Worm (Caenorhabditis elegans) whole organism, young adult: ENCODE measurements around the gene R11D1.3.
A peak's percentile ranks its signal among the peaks of the same experiment; 100 is the strongest.

ENCODE experiments used
- B0261.1 ChIP-seq: sonication (generic microtip); optimal IDR thresholded peaks from 2 replicates; lab custom pipeline; 2016; ENCODE audit warnings: mild to moderate bottlenecking, missing genetic modification characterization, moderate library complexity, missing compliant biosample characterization
- F10E7.11 ChIP-seq: sonication (generic microtip); optimal IDR thresholded peaks from 2 replicates; lab custom pipeline; 2017; ENCODE audit warnings: mild to moderate bottlenecking, missing genetic modification characterization, moderate library complexity, missing compliant biosample characterization
- F22D6.2 ChIP-seq: sonication (generic microtip); optimal IDR thresholded peaks from 2 replicates; lab custom pipeline; 2016; ENCODE audit warnings: mild to moderate bottlenecking, missing genetic modification characterization, missing compliant biosample characterization
- F33H1.4 ChIP-seq: fragments of 200-800 bp; sonication (Bioruptor generic); IDR thresholded peaks from 2 replicates; pipeline ENCODE4 v1.3.6; 2022; ENCODE audit warnings: missing genetic modification reagents, missing genetic modification characterization, missing compliant biosample characterization
- F39B2.1 ChIP-seq: fragments of 200-800 bp; sonication (Bioruptor generic); IDR thresholded peaks from 2 replicates; pipeline ENCODE4 v1.3.6; 2022; ENCODE audit warnings: missing genetic modification reagents, missing genetic modification characterization, missing compliant biosample characterization
- F52B5.7 ChIP-seq: sonication (generic microtip); optimal IDR thresholded peaks from 2 replicates; lab custom pipeline; 2016; ENCODE audit warnings: mild to moderate bottlenecking, missing genetic modification characterization, missing compliant biosample characterization
- K11D2.4 ChIP-seq: fragments of 200-800 bp; sonication (Bioruptor generic); IDR thresholded peaks from 2 replicates; pipeline ENCODE4 v1.3.6; 2022; ENCODE audit warnings: missing genetic modification reagents, missing genetic modification characterization, missing compliant biosample characterization
- K12H6.12 ChIP-seq: fragments of 200-800 bp; sonication (Bioruptor generic); optimal IDR thresholded peaks from 2 replicates; lab custom pipeline; 2018; ENCODE audit warnings: mild to moderate bottlenecking, missing genetic modification characterization, missing compliant biosample characterization
- T07F8.4 ChIP-seq: sonication (generic microtip); optimal IDR thresholded peaks from 2 replicates; lab custom pipeline; 2016; ENCODE audit warnings: mild to moderate bottlenecking, missing genetic modification characterization, moderate library complexity, missing compliant biosample characterization
- akir-1 ChIP-seq: fragments of 200-800 bp; sonication (Bioruptor generic); optimal IDR thresholded peaks from 2 replicates; lab custom pipeline; 2018; ENCODE audit warnings: mild to moderate bottlenecking, missing genetic modification characterization, moderate library complexity, missing compliant biosample characterization
- aptf-2 ChIP-seq: fragments of 200-800 bp; sonication (Bioruptor generic); conservative IDR thresholded peaks from 2 replicates; pipeline ENCODE4 v1.3.6; 2022; ENCODE audit warnings: missing genetic modification reagents, missing genetic modification characterization, missing compliant biosample characterization
- attf-5 ChIP-seq: fragments of 200-800 bp; sonication (Bioruptor generic); optimal IDR thresholded peaks from 2 replicates; lab custom pipeline; 2018; ENCODE audit warnings: mild to moderate bottlenecking, missing genetic modification characterization, missing compliant biosample characterization
- cebp-2 ChIP-seq: fragments of 200-800 bp; sonication (Bioruptor generic); IDR thresholded peaks from 2 replicates; pipeline ENCODE4 v1.3.6; 2022; ENCODE audit warnings: missing genetic modification characterization, missing compliant biosample characterization
- ceh-100 ChIP-seq: fragments of 200-800 bp; sonication (Bioruptor generic); IDR thresholded peaks from 2 replicates; pipeline ENCODE4 v1.3.6; 2022; ENCODE audit warnings: missing genetic modification reagents, missing genetic modification characterization, missing compliant biosample characterization
- ceh-27 ChIP-seq: fragments of 200-800 bp; sonication (Bioruptor generic); optimal IDR thresholded peaks from 2 replicates; lab custom pipeline; 2018; ENCODE audit warnings: mild to moderate bottlenecking, missing genetic modification characterization, moderate library complexity, missing compliant biosample characterization
- ceh-40 ChIP-seq: fragments of 200-800 bp; sonication (Bioruptor generic); IDR thresholded peaks from 2 replicates; pipeline ENCODE4 v1.3.6; 2022; ENCODE audit warnings: missing genetic modification characterization, missing compliant biosample characterization
- ceh-58 ChIP-seq: fragments of 200-800 bp; sonication (Bioruptor generic); IDR thresholded peaks from 2 replicates; pipeline ENCODE4 v1.3.6; 2022; ENCODE audit warnings: missing genetic modification characterization, missing compliant biosample characterization
- die-1 ChIP-seq: sonication (generic microtip); optimal IDR thresholded peaks from 2 replicates; lab custom pipeline; 2016; ENCODE audit warnings: missing genotype, mild to moderate bottlenecking, missing genetic modification characterization, missing compliant biosample characterization
- egl-44 ChIP-seq: fragments of 200-800 bp; sonication (Bioruptor generic); IDR thresholded peaks from 2 replicates; pipeline ENCODE4 v1.3.6; 2022; ENCODE audit warnings: missing genetic modification reagents, missing genetic modification characterization, missing compliant biosample characterization
- fkh-3 ChIP-seq: sonication (generic microtip); optimal IDR thresholded peaks from 2 replicates; lab custom pipeline; 2016; ENCODE audit warnings: mild to moderate bottlenecking, missing genetic modification characterization, missing compliant biosample characterization
- him-1 ChIP-seq: sonication (generic microtip); optimal IDR thresholded peaks from 2 replicates; lab custom pipeline; 2016; ENCODE audit warnings: missing genotype, missing genetic modification reagents, missing genetic modification characterization, missing compliant biosample characterization
- hmg-20 ChIP-seq: fragments of 200-800 bp; sonication (Bioruptor generic); IDR thresholded peaks from 2 replicates; pipeline ENCODE4 v1.3.6; 2022; ENCODE audit warnings: missing genetic modification reagents, missing genetic modification characterization, missing compliant biosample characterization
- let-526 ChIP-seq: fragments of 200-800 bp; sonication (Bioruptor generic); IDR thresholded peaks from 2 replicates; pipeline ENCODE4 v1.3.6; 2022; ENCODE audit warnings: missing genetic modification reagents, missing genetic modification characterization, missing compliant biosample characterization
- let-607 ChIP-seq, 2 experiments: fragments of 200-800 bp in 1 of 2; sonication (Bioruptor generic) in 1 of 2; sonication (generic microtip) in 1 of 2; optimal IDR thresholded peaks; 2 replicates each; lab custom pipeline; 2016 to 2018; ENCODE audit warnings: mild to moderate bottlenecking in 2 of 2, missing compliant biosample characterization in 2 of 2, missing genetic modification characterization in 2 of 2, moderate library complexity in 2 of 2, missing genotype in 1 of 2
- lin-26 ChIP-seq: fragments of 200-800 bp; sonication (Bioruptor generic); IDR thresholded peaks from 2 replicates; pipeline ENCODE4 v1.3.6; 2022; ENCODE audit warnings: missing genetic modification reagents, missing genetic modification characterization, missing compliant biosample characterization
- lin-40 ChIP-seq: sonication (generic microtip); optimal IDR thresholded peaks from 2 replicates; lab custom pipeline; 2016; ENCODE audit warnings: missing genetic modification characterization, mild to moderate bottlenecking, missing compliant biosample characterization, missing genotype, missing genetic modification reagents
- lsy-27 ChIP-seq: sonication (generic microtip); optimal IDR thresholded peaks from 2 replicates; lab custom pipeline; 2017; ENCODE audit warnings: missing genetic modification characterization, mild to moderate bottlenecking, missing compliant biosample characterization, antibody characterized with exemption, missing genotype, borderline replicate concordance; ENCODE audit not compliant: insufficient read depth
- mcd-1 ChIP-seq: fragments of 200-800 bp; sonication (Bioruptor generic); IDR thresholded peaks from 2 replicates; pipeline ENCODE4 v1.3.6; 2022; ENCODE audit warnings: missing genetic modification reagents, missing genetic modification characterization, missing compliant biosample characterization
- mes-4 ChIP-seq: sonication (generic microtip); optimal IDR thresholded peaks from 2 replicates; lab custom pipeline; 2016; ENCODE audit warnings: missing genotype, missing genetic modification characterization, missing compliant biosample characterization
- mxl-1 ChIP-seq: sonication (generic microtip); optimal IDR thresholded peaks from 2 replicates; lab custom pipeline; 2016; ENCODE audit warnings: missing genetic modification characterization, missing compliant biosample characterization
- nhr-179 ChIP-seq: sonication (generic microtip); optimal IDR thresholded peaks from 2 replicates; lab custom pipeline; 2016; ENCODE audit warnings: mild to moderate bottlenecking, missing genetic modification characterization, missing compliant biosample characterization
- nhr-90 ChIP-seq: sonication (generic microtip); optimal IDR thresholded peaks from 2 replicates; lab custom pipeline; 2016; ENCODE audit warnings: missing genotype, mild to moderate bottlenecking, missing genetic modification characterization, missing compliant biosample characterization
- repo-1 ChIP-seq: sonication (generic microtip); optimal IDR thresholded peaks from 2 replicates; lab custom pipeline; 2017; ENCODE audit warnings: mild to moderate bottlenecking, missing genetic modification characterization, missing compliant biosample characterization
- rpc-1 ChIP-seq, 2 experiments: fragments of 150-350 bp in 1 of 2; sonication (generic microtip) in 1 of 2; optimal IDR thresholded peaks; 2 replicates each; lab custom pipeline; 2014 to 2018; ENCODE audit warnings: missing biosample characterization in 1 of 2, missing genetic modification characterization in 1 of 2, missing genetic modification reagents in 1 of 2, missing genotype in 1 of 2
- sea-2 ChIP-seq: fragments of 200-800 bp; sonication (Bioruptor generic); IDR thresholded peaks from 2 replicates; pipeline ENCODE4 v1.3.6; 2022; ENCODE audit warnings: missing genetic modification characterization, missing compliant biosample characterization
- snpc-4 ChIP-seq, 5 experiments: fragments of 150-350 bp in 1 of 5; sonication (generic microtip) in 4 of 5; optimal IDR thresholded peaks; 2 replicates each; lab custom pipeline; 2014 to 2018; ENCODE audit warnings: missing genetic modification characterization in 5 of 5, missing biosample characterization in 3 of 5, antibody characterized with exemption in 2 of 5, mild to moderate bottlenecking in 2 of 5, missing compliant biosample characterization in 2 of 5, missing genotype in 2 of 5, moderate library complexity in 2 of 5, missing genetic modification reagents in 1 of 5
- sptf-2 ChIP-seq: fragments of 200-800 bp; sonication (Bioruptor generic); optimal IDR thresholded peaks from 2 replicates; lab custom pipeline; 2018; ENCODE audit warnings: mild to moderate bottlenecking, missing genetic modification characterization, missing compliant biosample characterization
- tbp1 ChIP-seq: fragments of 200-800 bp; sonication (Bioruptor generic); optimal IDR thresholded peaks from 2 replicates; lab custom pipeline; 2018; ENCODE audit warnings: mild to moderate bottlenecking, missing genetic modification characterization, missing compliant biosample characterization
- tbx-9 ChIP-seq: sonication (generic microtip); optimal IDR thresholded peaks from 2 replicates; lab custom pipeline; 2016; ENCODE audit warnings: borderline replicate concordance, missing genetic modification characterization, inconsistent platforms, missing compliant biosample characterization
- tlf-1 ChIP-seq: fragments of 200-800 bp; sonication (Bioruptor generic); optimal IDR thresholded peaks from 2 replicates; lab custom pipeline; 2018; ENCODE audit warnings: mild to moderate bottlenecking, missing genetic modification characterization, missing compliant biosample characterization
- unc-130 ChIP-seq: sonication (generic microtip); optimal IDR thresholded peaks from 2 replicates; lab custom pipeline; 2016; ENCODE audit warnings: missing genetic modification reagents, missing genetic modification characterization, missing compliant biosample characterization
- xnd-1 ChIP-seq: sonication (generic microtip); optimal IDR thresholded peaks from 2 replicates; lab custom pipeline; 2016; ENCODE audit warnings: missing genotype, missing genetic modification reagents, missing genetic modification characterization, missing compliant biosample characterization
- ztf-18 ChIP-seq: sonication (generic microtip); optimal IDR thresholded peaks from 2 replicates; lab custom pipeline; 2016; ENCODE audit warnings: missing genotype, mild to moderate bottlenecking, missing genetic modification characterization, missing compliant biosample characterization
- ztf-25 ChIP-seq: fragments of 200-800 bp; sonication (Bioruptor generic); IDR thresholded peaks from 2 replicates; pipeline ENCODE4 v1.3.6; 2022; ENCODE audit warnings: missing genetic modification reagents, missing genetic modification characterization, missing compliant biosample characterization
- ztf-3 ChIP-seq: fragments of 200-800 bp; sonication (Bioruptor generic); optimal IDR thresholded peaks from 2 replicates; lab custom pipeline; 2018; ENCODE audit warnings: mild to moderate bottlenecking, missing genetic modification characterization, missing compliant biosample characterization

Gene R11D1.3

DNA sequence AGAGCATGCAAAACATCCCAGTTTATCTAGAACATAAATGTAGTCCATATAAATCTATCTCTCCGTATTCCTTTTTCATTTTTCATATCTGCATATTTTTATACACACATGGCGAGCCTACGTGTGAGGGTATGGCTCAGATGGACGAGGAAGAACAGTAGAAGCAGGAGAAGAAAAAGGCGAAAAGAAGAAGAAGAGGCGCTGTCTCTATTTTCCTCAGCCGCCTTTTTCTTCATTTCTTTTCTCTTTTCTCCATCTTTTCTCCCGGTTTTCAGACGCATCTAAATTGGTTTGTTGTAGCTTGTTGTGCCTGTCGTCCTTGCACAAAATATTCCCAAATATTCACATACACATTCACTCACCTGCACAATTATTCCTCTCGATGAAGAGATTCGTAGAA lies 15.9 kb downstream of the R11D1.3 start, which contains the start of gene K10C8.4:
TSS of gene K10C8.4 (plus strand) at position 301 of the 400 bp plus-strand sequence.
- no peak for TF ChIP-seq F39B2.1 (GFP tag; lab: Robert Waterston, UW)

DNA sequence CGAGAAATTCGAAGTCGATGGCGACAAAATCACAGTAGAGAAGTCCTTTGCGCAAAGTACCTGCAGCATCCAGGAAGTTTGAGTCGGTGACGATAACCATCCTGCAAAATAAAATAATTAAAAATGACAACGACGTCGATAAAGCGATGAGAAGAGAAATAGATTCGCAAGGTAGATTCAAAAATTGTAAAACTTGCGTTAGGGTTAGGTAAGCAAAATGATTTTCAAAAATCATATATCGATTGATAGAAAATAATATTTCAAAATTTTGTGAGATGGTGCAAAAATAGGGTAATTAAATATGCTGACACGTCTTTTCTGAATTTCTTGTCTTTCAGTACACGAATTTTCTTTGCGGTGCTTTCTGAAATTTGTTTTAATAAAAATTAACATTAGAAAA lies 16.7 kb downstream of the R11D1.3 start, which contains the start of gene parn-1:
TSS of gene parn-1 (minus strand) at position 101 of the 400 bp plus-strand sequence.
- TF ChIP-seq die-1 (tag; lab: Kevin White, UChicago) (no peak), F33H1.4 (no peak), cebp-2 (no peak), snpc-4 (GFP tag; optimal IDR thresholded peaks at IDR 0.05; lab: Kevin White, UChicago) (no peak), snpc-4 (tag; optimal IDR thresholded peaks at IDR 0.05; lab: Kevin White, UChicago) (no peak), ztf-25 (GFP tag; lab: Robert Waterston, UW) (no peak), F39B2.1 (GFP tag; lab: Robert Waterston, UW) (no peak), attf-5 (no peak), him-1 (tag; lab: Kevin White, UChicago) (no peak), mes-4 (tag; lab: Kevin White, UChicago) (no peak), aptf-2 (GFP tag; lab: Robert Waterston, UW) (no peak), tlf-1 (GFP tag; lab: Kevin White, UChicago) (no peak), ztf-3 (GFP tag; lab: Kevin White, UChicago) (no peak), egl-44 (GFP tag; lab: Robert Waterston, UW) (no peak), unc-130 (GFP tag; lab: Kevin White, UChicago) (no peak), let-526 (GFP tag; lab: Robert Waterston, UW) (no peak), K12H6.12 (tag; lab: Kevin White, UChicago) (no peak)

DNA sequence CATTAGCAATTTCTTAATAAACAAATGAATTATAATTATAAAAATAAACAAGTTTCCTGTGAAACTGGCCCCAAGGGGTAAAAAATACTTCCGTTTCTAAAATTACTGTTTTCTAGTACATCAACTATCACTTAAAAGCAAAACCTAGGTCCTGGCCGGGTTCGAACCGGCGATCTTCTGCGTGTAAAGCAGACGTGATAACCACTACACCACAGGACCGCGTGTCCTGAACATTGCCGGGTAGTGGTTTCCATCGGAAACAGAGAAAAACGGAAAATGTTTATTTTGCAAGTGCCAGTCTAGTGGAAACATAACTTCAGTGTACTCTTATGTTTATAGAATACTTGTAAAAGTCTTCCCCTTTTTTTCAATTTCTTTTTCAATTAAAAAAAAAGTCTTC lies 28.7 kb downstream of the R11D1.3 start:
- TF ChIP-seq tbx-9 (tag; lab: Kevin White, UChicago) (no peak), F22D6.2 (no peak), lsy-27 (no peak), let-607 (tag; optimal IDR thresholded peaks at IDR 0.05; lab: Kevin White, UChicago) (no peak), hmg-20 (GFP tag; lab: Robert Waterston, UW) (no peak), nhr-90 (tag; lab: Kevin White, UChicago) (no peak), cebp-2 (no peak), lin-40 (tag; lab: Kevin White, UChicago) (no peak), ceh-58 (GFP tag; lab: Robert Waterston, UW) (no peak), fkh-3 (tag; lab: Kevin White, UChicago) (no peak), mxl-1 (peak; percentile 29), akir-1 (GFP tag; lab: Kevin White, UChicago) (no peak), lin-26 (GFP tag; lab: Robert Waterston, UW) (no peak; the same call in 1 of the 2 replicates), snpc-4 (GFP tag; optimal IDR thresholded peaks at IDR 0.05; lab: Kevin White, UChicago) (no peak), snpc-4 (tag; optimal IDR thresholded peaks at IDR 0.05; lab: Kevin White, UChicago) (peak in 1 of 4 experiments; percentile 19), ceh-27 (peak; percentile 1), ztf-18 (tag; lab: Kevin White, UChicago) (peak; percentile 50), ceh-40 (GFP tag; lab: Robert Waterston, UW) (0 out of 2 replicates have a peak, but pooled peaks have one; percentile 32), ceh-100 (GFP tag; lab: Robert Waterston, UW) (no peak), sptf-2 (GFP tag; lab: Kevin White, UChicago) (no peak), B0261.1 (tag; lab: Kevin White, UChicago) (peak; percentile 66), nhr-179 (tag; lab: Kevin White, UChicago) (peak; percentile 21), xnd-1 (no peak), repo-1 (tag; lab: Kevin White, UChicago) (no peak), F10E7.11 (tag; lab: Kevin White, UChicago) (no peak), sea-2 (GFP tag; lab: Robert Waterston, UW) (no peak), rpc-1 (optimal IDR thresholded peaks at IDR 0.05; lab: Kevin White, UChicago) (peak; percentile 57), rpc-1 (tag; optimal IDR thresholded peaks at IDR 0.05; lab: Kevin White, UChicago) (peak; percentile 81), F52B5.7 (no peak), K11D2.4 (GFP tag; lab: Robert Waterston, UW) (no peak), T07F8.4 (tag; lab: Kevin White, UChicago) (no peak), tbp1 (GFP tag; lab: Kevin White, UChicago) (peak; percentile 88), mcd-1 (GFP tag; lab: Robert Waterston, UW) (no peak)
